Worm (Caenorhabditis elegans) whole organism, L3 larva: ENCODE results near the gene C40C9.3.

Source experiments
- ama-1 ChIP-seq: fragments of 150-350 bp; optimal IDR thresholded peaks from 2 replicates; lab custom pipeline; 2018
- nhr-237 ChIP-seq: fragments of 150-350 bp; optimal IDR thresholded peaks from 2 replicates; lab custom pipeline; 2014; ENCODE audit warnings: missing biosample characterization, missing genetic modification characterization
- pha-4 ChIP-seq: fragments of 150-350 bp; optimal IDR thresholded peaks from 2 replicates; lab custom pipeline; 2014; ENCODE audit warnings: missing biosample characterization, missing genetic modification reagents, missing genetic modification characterization
- ztf-11 ChIP-seq: fragments of 150-350 bp; optimal IDR thresholded peaks from 2 replicates; lab custom pipeline; 2014; ENCODE audit warnings: missing biosample characterization, missing genetic modification characterization
- ztf-4 ChIP-seq: fragments of 150-350 bp; optimal IDR thresholded peaks from 2 replicates; lab custom pipeline; 2014; ENCODE audit warnings: missing biosample characterization, missing genetic modification characterization

DNA sequence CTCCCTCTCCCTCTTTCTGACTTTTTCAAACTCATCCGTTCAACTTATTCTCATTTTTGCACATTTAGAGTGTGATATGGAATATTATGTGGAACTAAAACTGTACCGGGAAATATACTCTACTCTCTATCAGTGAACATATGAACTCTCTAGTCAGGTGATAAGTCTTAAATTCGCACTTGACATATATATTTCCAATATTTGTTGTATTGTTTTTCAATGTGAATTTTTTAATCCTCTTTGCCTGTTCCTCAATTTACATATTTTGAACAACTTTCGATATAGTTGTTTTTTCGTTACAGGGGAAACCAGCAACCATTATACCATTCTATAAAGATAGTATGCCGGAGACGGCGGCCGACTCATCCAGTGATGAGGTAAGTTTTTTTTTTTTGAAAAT is 12.8 kb downstream of the C40C9.3 start, which contains the start of gene C04A11.1:
- no peak for TF ChIP-seq ama-1
- TF ChIP-seq nhr-237 (tag; lab: Kevin White, UChicago): no peak
- TF ChIP-seq pha-4 (tag; lab: Kevin White, UChicago): no peak
- no peak for TF ChIP-seq ztf-4 (tag; lab: Kevin White, UChicago)
- TF ChIP-seq ztf-11: no peak
